Fruit fly (Drosophila melanogaster): ENCODE results near the gene Tcs4.
A peak's percentile ranks its signal among the peaks of the same experiment; 100 is the strongest.

The Tcs4 gene

DNA sequence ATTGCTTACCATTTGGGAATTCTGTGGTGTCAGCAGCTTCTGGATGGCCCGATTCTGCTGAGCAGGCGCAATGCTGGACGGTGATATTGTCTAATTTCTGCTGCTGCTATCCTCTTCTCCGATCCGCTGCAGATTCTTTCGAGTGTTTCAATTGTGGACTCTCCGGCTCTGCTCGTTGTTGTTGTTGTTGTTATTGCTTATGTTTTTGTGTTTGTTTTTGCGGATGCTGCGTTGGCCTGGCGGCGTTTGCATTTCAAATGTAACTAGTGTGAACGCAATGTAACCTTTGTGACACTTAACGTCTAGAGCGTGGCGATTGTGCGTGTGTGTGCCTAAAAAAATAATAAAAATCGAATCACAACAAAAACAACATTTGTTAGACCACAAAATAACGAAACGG, 10.4 kb upstream of the Tcs4 start:
- TF ChIP-seq CG8478 (optimal IDR thresholded peaks at IDR 0.05): no peak
- no peak for TF ChIP-seq CTCF (optimal IDR thresholded peaks at IDR 0.05)

DNA sequence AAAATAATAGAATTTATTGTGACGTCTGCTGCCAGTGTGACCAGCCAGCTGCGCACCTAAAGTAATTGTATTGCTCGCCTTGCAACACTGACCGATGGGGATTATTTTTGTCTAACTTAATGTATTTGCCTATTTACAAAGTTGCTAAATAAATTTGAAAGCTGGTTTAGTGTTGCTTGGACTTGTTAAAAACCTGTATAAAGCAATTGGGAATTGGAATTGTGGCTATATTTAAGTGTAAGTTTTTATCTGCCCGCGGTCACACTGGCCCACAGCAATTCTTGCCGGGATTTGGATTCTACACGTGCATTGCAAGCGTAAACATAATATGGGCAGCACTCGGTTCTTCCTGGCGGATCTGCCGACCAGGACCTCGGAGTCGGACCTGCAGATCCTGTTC, 2.5 kb upstream of the Tcs4 start, which contains the start of the genes CG14230 and CG14232:
CG14230 (plus strand) TSS at position 94 of the 400 bp plus-strand sequence.
CG14232 (minus strand) TSS at position 177 of the 400 bp plus-strand sequence.
- TF ChIP-seq CTCF (optimal IDR thresholded peaks at IDR 0.05) (no peak), CG8478 (optimal IDR thresholded peaks at IDR 0.05) (no peak)

DNA sequence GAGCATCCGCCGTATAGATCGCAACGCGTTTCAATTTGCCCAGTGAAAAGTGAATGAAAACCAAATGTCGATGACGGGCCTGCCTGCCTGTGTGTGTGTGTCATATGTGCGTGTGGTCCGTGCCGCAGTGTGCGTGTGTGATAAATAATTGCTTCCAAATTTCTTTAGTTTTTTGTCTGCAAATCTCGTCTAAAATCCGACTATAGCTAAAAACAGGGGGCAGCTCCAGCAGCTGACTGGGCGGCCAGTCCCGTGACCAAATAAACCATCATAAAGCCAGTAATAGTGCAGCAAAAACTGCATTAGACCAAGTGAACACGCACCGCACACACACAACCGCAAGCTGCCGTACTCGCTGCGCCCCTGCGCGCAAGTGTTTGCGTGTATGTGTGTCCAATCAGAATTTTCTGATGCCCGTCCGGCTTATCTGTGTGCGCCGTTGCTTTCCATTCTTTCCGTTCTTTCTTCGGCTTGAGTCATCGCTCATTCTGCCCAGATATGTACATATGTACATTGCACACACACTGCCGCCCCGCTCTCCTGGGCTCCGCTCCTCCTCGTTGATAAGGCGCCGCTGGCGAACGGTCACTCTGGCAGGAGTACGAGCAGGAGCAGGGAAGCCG, 4.2 kb downstream of the Tcs4 start:
- no peak for TF ChIP-seq CG8478 (optimal IDR thresholded peaks at IDR 0.05)
- TF ChIP-seq CTCF (optimal IDR thresholded peaks at IDR 0.05): no peak

DNA sequence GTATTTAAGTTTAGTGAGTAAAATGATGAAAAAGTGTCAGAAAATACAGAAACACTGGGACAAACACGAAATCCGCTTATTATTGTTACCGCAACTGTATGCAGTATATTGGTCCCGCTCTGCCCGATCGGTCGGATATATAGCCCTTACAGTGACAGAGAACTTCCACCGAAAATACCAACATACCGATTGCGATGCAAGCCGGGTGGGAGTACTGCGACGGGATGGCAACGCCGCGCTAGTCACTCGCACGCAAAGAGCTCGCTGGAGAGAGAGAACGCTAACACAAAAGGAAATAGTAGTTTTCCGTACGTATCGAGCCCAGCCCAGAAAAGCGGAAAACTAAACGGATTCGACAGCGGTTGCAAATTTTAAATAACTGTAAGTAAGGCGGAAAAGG, 4.7 kb downstream of the Tcs4 start, which contains the start of gene Cdc42:
Cdc42 (plus strand) TSS at position 247 of the 400 bp plus-strand sequence.
- TF ChIP-seq CTCF (optimal IDR thresholded peaks at IDR 0.05): peak in 1 of 2 experiments; percentile 12
- TF ChIP-seq CG8478 (optimal IDR thresholded peaks at IDR 0.05): no peak

DNA sequence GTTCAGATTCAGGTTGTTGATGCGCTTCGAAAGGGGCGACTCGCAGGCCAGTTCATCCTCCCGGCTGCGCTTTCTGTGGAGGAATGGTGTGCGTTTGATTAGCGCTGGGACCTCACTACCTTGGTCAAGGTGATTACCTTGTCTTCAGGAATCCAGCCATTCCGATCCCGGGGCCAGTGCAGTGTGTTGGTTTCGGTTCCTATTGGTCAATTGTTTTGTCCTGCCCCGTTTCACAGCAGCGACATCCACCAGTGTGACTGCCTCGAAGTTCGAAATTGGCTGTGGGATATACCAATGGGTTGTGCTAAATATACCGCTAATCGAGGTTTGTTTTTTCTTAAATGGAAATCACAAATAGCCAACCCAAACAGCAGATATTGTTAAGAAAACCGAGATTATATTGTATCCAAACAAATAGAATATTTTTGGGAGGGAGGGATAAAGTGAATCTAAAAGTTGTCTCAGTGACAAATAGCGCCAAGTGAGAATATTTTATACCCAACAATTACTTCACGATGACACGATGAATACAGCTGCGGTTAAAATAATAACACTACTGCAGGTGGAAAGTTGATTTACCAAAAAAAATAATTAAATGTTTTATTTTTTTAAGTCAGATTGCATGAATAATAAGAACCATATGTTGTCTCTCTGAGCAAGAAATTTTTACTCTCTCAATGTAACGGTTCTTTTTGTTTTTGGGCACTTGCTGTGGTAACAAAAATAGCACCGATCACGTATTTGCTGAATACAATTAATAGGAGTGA, 6.6 kb downstream of the Tcs4 start, which contains the start of gene CG14229:
CG14229 (minus strand) TSS at position 459 of the 767 bp plus-strand sequence.
- TF ChIP-seq CTCF (optimal IDR thresholded peaks at IDR 0.05) (no peak), CG8478 (optimal IDR thresholded peaks at IDR 0.05) (no peak)

DNA sequence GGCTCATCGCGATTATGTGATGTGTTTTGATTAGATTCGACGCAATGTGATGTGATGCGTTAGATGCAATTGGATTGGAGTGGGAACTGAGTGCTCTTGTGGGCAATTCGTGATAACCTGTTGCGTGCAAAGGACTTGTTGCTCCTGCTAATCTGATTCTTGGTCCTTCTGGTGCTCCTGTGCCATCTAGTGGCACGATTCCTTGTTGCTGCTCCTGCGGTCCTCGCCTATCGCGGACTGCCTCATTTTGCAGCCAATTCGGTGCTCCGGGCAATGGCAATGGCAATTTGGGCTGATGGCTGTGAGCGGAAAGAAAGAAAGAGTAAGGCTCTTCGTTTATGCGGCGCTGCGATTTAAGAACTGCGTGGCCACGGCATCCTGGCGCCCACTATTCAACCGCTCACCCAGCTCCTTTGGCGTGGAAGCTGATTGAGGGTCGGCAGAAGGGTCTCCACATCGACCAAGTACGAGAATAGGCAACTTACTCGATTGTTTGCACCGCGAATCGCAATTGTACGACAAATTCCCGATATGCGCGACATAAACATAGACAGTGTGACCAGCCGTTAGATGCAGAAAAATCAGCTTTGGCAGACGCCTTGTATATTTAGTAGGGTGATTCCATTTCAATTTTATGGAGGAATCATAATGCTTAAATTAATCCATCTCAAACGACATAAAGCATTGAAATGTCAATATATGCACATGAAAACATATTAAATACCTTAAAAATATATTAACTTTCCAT, 8.4 kb downstream of the Tcs4 start, which contains the start of gene Mer:
Mer (minus strand) TSS at position 550 of the 748 bp plus-strand sequence.
- TF ChIP-seq CG8478 (optimal IDR thresholded peaks at IDR 0.05) (no peak), CTCF (optimal IDR thresholded peaks at IDR 0.05) (no peak)

DNA sequence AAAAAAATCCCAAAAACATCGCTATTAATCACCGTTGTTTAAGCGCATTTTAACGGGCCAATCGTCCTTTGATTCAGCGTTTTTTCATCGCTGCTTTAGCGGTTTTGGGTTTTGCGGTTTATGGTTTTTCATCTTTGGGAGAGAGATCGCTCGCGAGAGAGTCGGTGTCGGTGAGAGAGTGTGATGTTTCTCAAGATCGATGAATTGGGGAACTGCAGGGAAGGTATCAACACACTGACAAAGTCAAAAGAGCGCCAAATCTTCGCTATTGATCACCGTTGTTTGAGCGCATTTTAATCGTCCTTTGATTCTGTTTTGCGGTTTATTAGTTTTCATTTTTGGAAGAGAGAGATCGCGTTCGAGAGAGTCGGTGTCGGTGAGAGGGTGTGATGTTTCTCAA, 11.5 kb downstream of the Tcs4 start:
- TF ChIP-seq CTCF (optimal IDR thresholded peaks at IDR 0.05): no peak
- no peak for TF ChIP-seq CG8478 (optimal IDR thresholded peaks at IDR 0.05)

DNA sequence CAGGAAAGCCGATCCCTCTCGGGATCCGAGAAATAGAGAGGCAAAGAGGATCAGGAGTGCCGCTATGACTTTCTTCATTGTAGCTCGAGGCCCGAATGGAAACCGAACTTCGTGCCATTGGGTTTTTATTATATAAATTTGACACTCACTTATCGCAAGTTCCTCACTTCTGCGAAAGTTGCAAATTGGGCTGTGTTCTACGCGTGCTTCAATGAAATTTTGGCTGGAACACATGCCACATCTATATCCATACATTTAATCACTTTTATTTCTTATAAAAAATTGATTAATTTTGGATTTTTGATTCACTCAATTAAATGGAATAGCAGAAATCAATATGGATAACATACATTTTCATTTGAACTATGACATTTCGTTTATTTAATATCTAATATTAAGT, 12.7 kb downstream of the Tcs4 start, which contains the start of gene CG14227:
CG14227 (minus strand) TSS at position 101 of the 400 bp plus-strand sequence.
- TF ChIP-seq CTCF (optimal IDR thresholded peaks at IDR 0.05) (no peak), CG8478 (optimal IDR thresholded peaks at IDR 0.05) (no peak)

DNA sequence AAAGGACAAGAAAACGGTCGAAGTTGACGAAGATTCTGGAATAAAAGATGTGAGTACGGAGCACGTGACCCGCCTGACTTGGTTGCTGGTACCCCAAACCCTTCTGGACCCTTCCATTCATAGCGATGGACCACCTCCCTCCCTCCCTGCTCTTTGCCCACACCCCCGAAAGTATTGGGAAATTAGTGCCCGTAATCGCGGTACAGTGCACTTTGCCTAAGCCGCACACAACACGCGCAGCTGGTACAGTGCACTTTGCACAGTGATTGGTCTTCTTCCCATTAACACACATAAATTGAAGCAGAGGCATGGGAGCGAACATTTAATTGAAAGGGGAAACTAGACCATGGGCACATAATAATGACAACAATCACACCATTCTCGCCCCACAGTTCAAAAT, 17.5 kb downstream of the Tcs4 start:
- TF ChIP-seq CG8478 (optimal IDR thresholded peaks at IDR 0.05) (no peak), CTCF (optimal IDR thresholded peaks at IDR 0.05) (no peak)

DNA sequence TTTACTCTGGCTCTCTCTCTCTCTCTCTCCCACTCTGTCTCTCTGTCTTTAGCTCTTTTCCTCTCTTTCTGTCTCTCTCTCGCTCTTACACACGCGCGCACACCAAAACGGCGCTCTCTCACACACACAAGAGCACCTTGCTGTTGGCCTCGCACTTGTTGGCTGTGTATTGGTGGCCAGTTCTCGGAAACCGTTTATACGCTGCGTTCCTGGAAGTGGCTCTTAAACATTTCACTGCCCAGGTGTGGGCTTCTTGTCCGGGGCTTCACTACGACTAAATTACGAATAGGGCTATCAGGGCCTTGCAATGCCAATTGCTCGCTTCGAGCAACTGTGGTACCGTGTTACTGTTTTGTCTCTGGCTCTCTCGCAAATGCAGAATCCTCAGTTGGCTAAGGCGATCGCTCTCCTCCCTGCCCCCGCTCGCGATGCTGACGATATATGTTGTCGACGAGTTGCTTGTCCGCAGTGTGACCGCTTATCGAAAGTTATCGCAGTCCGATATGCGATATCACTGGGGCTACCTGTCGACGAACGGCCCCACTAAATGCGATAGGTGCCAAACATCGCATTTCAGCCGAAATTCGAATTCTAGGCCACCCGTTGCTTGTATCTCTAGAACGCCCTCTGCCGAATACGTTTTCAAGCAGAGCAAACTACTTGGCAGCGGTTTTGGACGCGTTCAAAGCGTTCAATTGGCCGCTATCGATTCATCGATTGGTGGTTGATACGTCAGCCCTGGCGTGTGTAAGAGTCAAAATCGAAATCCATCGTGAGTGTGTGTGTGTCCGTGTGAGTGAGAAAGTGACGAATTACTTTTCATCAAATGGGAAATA, 18.3 kb downstream of the Tcs4 start, which contains the start of the genes dome and Ubqn:
dome (minus strand) TSS at position 479 of the 836 bp plus-strand sequence.
Ubqn (plus strand) TSS at position 769 of the 836 bp plus-strand sequence.
- no peak for TF ChIP-seq CG8478 (optimal IDR thresholded peaks at IDR 0.05)
- TF ChIP-seq CTCF (optimal IDR thresholded peaks at IDR 0.05): peak; percentile 64 to 83

DNA sequence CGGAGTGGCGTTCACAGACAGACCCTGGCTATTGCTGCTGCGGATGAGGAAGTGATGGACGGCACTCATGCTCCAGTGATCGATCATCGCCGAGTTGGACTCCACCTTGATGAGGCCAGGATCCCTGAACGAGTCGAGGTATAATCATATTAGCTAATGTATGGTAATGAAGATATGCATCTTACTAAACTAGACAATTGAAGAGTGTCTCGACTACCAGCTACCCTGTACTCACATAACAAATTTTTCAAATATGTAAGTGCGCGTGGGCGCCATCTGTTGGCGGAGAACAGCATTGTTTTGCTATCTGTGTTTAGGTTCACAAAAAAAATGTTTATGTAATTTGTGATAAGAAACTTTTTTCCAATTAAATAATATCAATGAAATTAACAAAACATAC, 22.3 kb downstream of the Tcs4 start:
- TF ChIP-seq CG8478 (optimal IDR thresholded peaks at IDR 0.05) (no peak), CTCF (optimal IDR thresholded peaks at IDR 0.05) (peak; percentile 48 to 65)

DNA sequence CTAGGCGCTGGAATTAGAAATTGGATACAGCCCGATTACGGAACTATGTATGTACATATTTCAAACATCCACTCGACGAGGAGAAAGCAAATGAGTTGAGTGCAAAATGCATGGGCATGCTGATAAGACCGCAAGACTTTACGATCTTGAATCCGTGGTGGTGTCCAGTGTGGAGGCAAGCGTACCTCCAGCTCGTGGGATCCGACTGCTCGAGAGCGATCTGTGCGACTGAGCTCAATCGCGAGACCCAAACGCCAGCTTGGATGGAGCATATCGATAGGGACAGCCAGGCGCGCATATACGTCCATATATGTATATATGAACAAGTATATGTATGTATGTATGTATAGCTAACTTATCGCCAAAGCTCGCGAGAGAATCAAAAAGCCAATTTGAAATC, 25.9 kb downstream of the Tcs4 start, which contains the start of gene et:
et (minus strand) TSS at position 230 of the 400 bp plus-strand sequence.
- no peak for TF ChIP-seq CTCF (optimal IDR thresholded peaks at IDR 0.05)
- TF ChIP-seq CG8478 (optimal IDR thresholded peaks at IDR 0.05): no peak

DNA sequence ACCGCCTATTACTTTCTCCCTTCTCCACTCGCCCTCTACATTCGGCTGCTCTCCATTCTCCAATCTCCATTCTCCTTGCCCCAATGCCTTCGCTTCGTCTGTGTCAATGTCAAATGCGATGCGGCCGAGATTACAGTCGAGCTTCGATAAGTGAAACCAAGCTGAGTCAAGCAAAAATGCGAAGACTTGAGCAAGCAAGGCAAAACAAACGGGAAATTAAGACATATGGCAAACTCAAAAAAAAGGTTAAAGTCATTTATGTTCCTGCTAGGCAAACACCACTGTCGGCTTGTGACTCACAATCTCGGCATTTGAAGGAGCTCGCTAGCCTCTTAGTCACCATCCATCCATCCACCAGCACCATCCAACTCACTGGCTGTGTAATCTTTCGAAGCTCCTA, 33.1 kb downstream of the Tcs4 start:
- no peak for TF ChIP-seq CG8478 (optimal IDR thresholded peaks at IDR 0.05)
- peak in 1 of 2 experiments; percentile 29 for TF ChIP-seq CTCF (optimal IDR thresholded peaks at IDR 0.05)

Data from S2 (cell line).